Worm (Caenorhabditis elegans) whole organism, L4 larva: Measurements from ENCODE around the gene timm-17B.1.

Experiments
- D1046.2 ChIP-seq: fragments of 200-800 bp; sonication (Bioruptor generic); IDR thresholded peaks from 2 replicates; pipeline ENCODE4 v1.3.6; 2022; ENCODE audit warnings: missing genetic modification characterization, missing compliant biosample characterization
- F10B5.3 ChIP-seq: sonication (generic microtip); optimal IDR thresholded peaks from 2 replicates; lab custom pipeline; 2016; ENCODE audit warnings: mild to moderate bottlenecking, missing genetic modification characterization, missing compliant biosample characterization
- T26A8.4 ChIP-seq: fragments of 200-800 bp; sonication (Bioruptor generic); IDR thresholded peaks from 2 replicates; pipeline ENCODE4 v1.3.6; 2022; ENCODE audit warnings: missing genetic modification characterization, missing compliant biosample characterization
- Y5F2A.4 ChIP-seq: fragments of 200-800 bp; sonication (Bioruptor generic); optimal IDR thresholded peaks from 2 replicates; lab custom pipeline; 2018; ENCODE audit warnings: mild to moderate bottlenecking, missing genetic modification characterization, missing compliant biosample characterization
- Y75B8A.6 ChIP-seq: fragments of 200-800 bp; sonication (Bioruptor generic); IDR thresholded peaks from 2 replicates; pipeline ENCODE4 v1.3.6; 2022; ENCODE audit warnings: missing genetic modification reagents, missing genetic modification characterization, missing compliant biosample characterization
- ZK546.5 ChIP-seq, 2 experiments: sonication (generic microtip); optimal IDR thresholded peaks; 2 replicates each; lab custom pipeline; 2017; ENCODE audit warnings: missing biosample characterization in 2 of 2, missing genetic modification characterization in 2 of 2
- aly-2 ChIP-seq: sonication (generic microtip); optimal IDR thresholded peaks from 2 replicates; lab custom pipeline; 2018; ENCODE audit warnings: missing biosample characterization, missing genetic modification characterization
- attf-4 ChIP-seq: sonication (generic microtip); optimal IDR thresholded peaks from 3 replicates; lab custom pipeline; 2017; ENCODE audit warnings: missing biosample characterization, missing genetic modification characterization
- ceh-62 ChIP-seq: sonication (generic microtip); optimal IDR thresholded peaks from 2 replicates; lab custom pipeline; 2017; ENCODE audit warnings: missing biosample characterization, missing genetic modification characterization
- ceh-82 ChIP-seq: sonication (generic microtip); optimal IDR thresholded peaks from 2 replicates; lab custom pipeline; 2017; ENCODE audit warnings: missing biosample characterization, missing genetic modification characterization
- daf-16 ChIP-seq, 3 experiments: sonication (generic microtip); optimal IDR thresholded peaks; 2 replicates each; lab custom pipeline; 2016 to 2017; ENCODE audit warnings: missing genetic modification characterization in 3 of 3, missing genetic modification reagents in 3 of 3, mild to moderate bottlenecking in 2 of 3, missing compliant biosample characterization in 2 of 3, missing biosample characterization in 1 of 3, moderate library complexity in 1 of 3
- dmd-8 ChIP-seq: fragments of 200-800 bp; sonication (Bioruptor generic); IDR thresholded peaks from 2 replicates; pipeline ENCODE4 v1.3.6; 2022; ENCODE audit warnings: missing genetic modification characterization, missing compliant biosample characterization
- dpl-1 ChIP-seq: fragments of 150-350 bp; optimal IDR thresholded peaks from 2 replicates; lab custom pipeline; 2014; ENCODE audit warnings: missing biosample characterization, missing genetic modification reagents, missing genetic modification characterization
- dve-1 ChIP-seq: sonication (generic microtip); optimal IDR thresholded peaks from 2 replicates; lab custom pipeline; 2017; ENCODE audit warnings: antibody characterized with exemption, mild to moderate bottlenecking, missing genetic modification characterization, missing compliant biosample characterization; ENCODE audit not compliant: insufficient read depth
- fkh-10 ChIP-seq: fragments of 150-350 bp; optimal IDR thresholded peaks from 2 replicates; lab custom pipeline; 2014; ENCODE audit warnings: missing biosample characterization, missing genetic modification reagents, missing genetic modification characterization
- hlh-11 ChIP-seq: fragments of 200-800 bp; sonication (Bioruptor generic); optimal IDR thresholded peaks from 2 replicates; lab custom pipeline; 2018; ENCODE audit warnings: mild to moderate bottlenecking, missing genetic modification characterization, missing compliant biosample characterization
- hlh-30 ChIP-seq: sonication (generic microtip); optimal IDR thresholded peaks from 2 replicates; lab custom pipeline; 2017; ENCODE audit warnings: antibody characterized with exemption, mild to moderate bottlenecking, missing genetic modification characterization, missing compliant biosample characterization; ENCODE audit not compliant: insufficient read depth
- hmg-1.1 ChIP-seq: fragments of 200-800 bp; sonication (Bioruptor generic); IDR thresholded peaks from 2 replicates; pipeline ENCODE4 v1.3.6; 2022; ENCODE audit warnings: missing genetic modification reagents, missing genetic modification characterization, missing compliant biosample characterization
- lin-38 ChIP-seq: fragments of 200-800 bp; sonication (Bioruptor generic); IDR thresholded peaks from 2 replicates; pipeline ENCODE4 v1.3.6; 2022; ENCODE audit warnings: missing genetic modification reagents, missing genetic modification characterization, missing compliant biosample characterization
- lin-39 ChIP-seq: fragments of 150-350 bp; optimal IDR thresholded peaks from 2 replicates; lab custom pipeline; 2014; ENCODE audit warnings: missing biosample characterization, missing genetic modification reagents, missing genetic modification characterization
- mdl-1 ChIP-seq, 2 experiments: fragments of 150-350 bp in 1 of 2; sonication (generic microtip) in 1 of 2; optimal IDR thresholded peaks; 2 replicates each; lab custom pipeline; 2014 to 2017; ENCODE audit warnings: missing biosample characterization in 2 of 2, missing genetic modification characterization in 2 of 2
- mdt-29 ChIP-seq: fragments of 200-800 bp; sonication (Bioruptor generic); IDR thresholded peaks from 2 replicates; pipeline ENCODE4 v1.3.6; 2022; ENCODE audit warnings: missing genetic modification reagents, missing genetic modification characterization, missing compliant biosample characterization
- mxl-2 ChIP-seq: fragments of 200-800 bp; sonication (Bioruptor generic); conservative IDR thresholded peaks from 2 replicates; pipeline ENCODE4 v1.3.6; 2022; ENCODE audit warnings: missing genetic modification reagents, missing genetic modification characterization, missing compliant biosample characterization
- nhr-102 ChIP-seq: sonication (generic microtip); optimal IDR thresholded peaks from 2 replicates; lab custom pipeline; 2016; ENCODE audit warnings: mild to moderate bottlenecking, missing genetic modification characterization, moderate library complexity, missing compliant biosample characterization
- nhr-11 ChIP-seq: fragments of 150-350 bp; optimal IDR thresholded peaks from 2 replicates; lab custom pipeline; 2014; ENCODE audit warnings: missing biosample characterization, missing genetic modification characterization
- nhr-28 ChIP-seq: fragments of 150-350 bp; optimal IDR thresholded peaks from 2 replicates; lab custom pipeline; 2014; ENCODE audit warnings: missing biosample characterization, missing genetic modification characterization
- nhr-76 ChIP-seq: fragments of 150-350 bp; optimal IDR thresholded peaks from 2 replicates; lab custom pipeline; 2014; ENCODE audit warnings: missing biosample characterization, missing genetic modification characterization
- pha-4 ChIP-seq, 2 experiments: fragments of 150-350 bp in 1 of 2; fragments of 200-800 bp in 1 of 2; sonication (Bioruptor generic) in 1 of 2; IDR thresholded peaks in 1 of 2; optimal IDR thresholded peaks in 1 of 2; 2 replicates each; pipeline versions ENCODE4 v1.3.6 to Lab custom; 2014 to 2022; ENCODE audit warnings: missing genetic modification characterization in 2 of 2, missing genetic modification reagents in 2 of 2, missing biosample characterization in 1 of 2, missing compliant biosample characterization in 1 of 2
- pqm-1 ChIP-seq: sonication (generic microtip); optimal IDR thresholded peaks from 2 replicates; lab custom pipeline; 2017; ENCODE audit warnings: missing biosample characterization, missing genetic modification characterization
- saeg-2 ChIP-seq: fragments of 200-800 bp; sonication (Bioruptor generic); IDR thresholded peaks from 2 replicates; pipeline ENCODE4 v1.3.6; 2022; ENCODE audit warnings: missing genetic modification reagents, missing genetic modification characterization, missing compliant biosample characterization
- snpc-1.2 ChIP-seq: fragments of 200-800 bp; sonication (Bioruptor generic); IDR thresholded peaks from 2 replicates; pipeline ENCODE4 v1.3.6; 2022; ENCODE audit warnings: missing genetic modification reagents, missing genetic modification characterization, missing compliant biosample characterization
- snpc-4 ChIP-seq: fragments of 150-350 bp; optimal IDR thresholded peaks from 2 replicates; lab custom pipeline; 2014; ENCODE audit warnings: missing biosample characterization, missing genetic modification characterization
- unc-62 ChIP-seq, 3 experiments: fragments of 150-350 bp in 1 of 3; sonication (generic microtip); optimal IDR thresholded peaks in 2 of 3; peaks in 1 of 3; 1 replicate in 1 of 3; 2 replicates in 2 of 3; lab custom pipeline; 2014 to 2017; ENCODE audit warnings: missing biosample characterization in 3 of 3, missing genetic modification characterization in 3 of 3, missing genetic modification reagents in 3 of 3, missing genotype in 1 of 3
- ztf-7 ChIP-seq: fragments of 150-350 bp; optimal IDR thresholded peaks from 2 replicates; lab custom pipeline; 2014; ENCODE audit warnings: missing biosample characterization, missing genetic modification characterization

Gene timm-17B.1

ce11 chrIV:4788332-4788731 is 43.0 kb upstream of the timm-17B.1 start, which contains the start of gene nhr-104 (continued):
- TF ChIP-seq F10B5.3 (tag; lab: Kevin White, UChicago) (no peak), ztf-7 (tag; lab: Kevin White, UChicago) (peak; percentile 14), dmd-8 (no peak), hlh-30 (tag; lab: Kevin White, UChicago) (peak; percentile 67), pha-4 (GFP tag; IDR thresholded peaks at IDR 0.05; lab: Robert Waterston, UW) (no peak), pha-4 (tag; optimal IDR thresholded peaks at IDR 0.05; lab: Kevin White, UChicago) (peak; percentile 26), nhr-102 (peak; percentile 7), saeg-2 (GFP tag; lab: Robert Waterston, UW) (no peak), T26A8.4 (GFP tag; lab: Robert Waterston, UW) (no peak), nhr-28 (tag; lab: Kevin White, UChicago) (peak; percentile 98), Y5F2A.4 (no peak), Y75B8A.6 (GFP tag; lab: Robert Waterston, UW) (no peak), attf-4 (tag; lab: Kevin White, UChicago) (no peak), fkh-10 (GFP tag; lab: Kevin White, UChicago) (no peak), ceh-62 (tag; lab: Kevin White, UChicago) (no peak), dpl-1 (no peak), mxl-2 (GFP tag; lab: Robert Waterston, UW) (no peak), pqm-1 (tag; lab: Kevin White, UChicago) (no peak), D1046.2 (no peak), ceh-82 (no peak), lin-39 (tag; lab: Kevin White, UChicago) (no peak), lin-38 (GFP tag; lab: Robert Waterston, UW) (no peak), mdl-1 (tag; optimal IDR thresholded peaks at IDR 0.05; lab: Kevin White, UChicago) (peak in 1 of 2 experiments; percentile 86)

DNA sequence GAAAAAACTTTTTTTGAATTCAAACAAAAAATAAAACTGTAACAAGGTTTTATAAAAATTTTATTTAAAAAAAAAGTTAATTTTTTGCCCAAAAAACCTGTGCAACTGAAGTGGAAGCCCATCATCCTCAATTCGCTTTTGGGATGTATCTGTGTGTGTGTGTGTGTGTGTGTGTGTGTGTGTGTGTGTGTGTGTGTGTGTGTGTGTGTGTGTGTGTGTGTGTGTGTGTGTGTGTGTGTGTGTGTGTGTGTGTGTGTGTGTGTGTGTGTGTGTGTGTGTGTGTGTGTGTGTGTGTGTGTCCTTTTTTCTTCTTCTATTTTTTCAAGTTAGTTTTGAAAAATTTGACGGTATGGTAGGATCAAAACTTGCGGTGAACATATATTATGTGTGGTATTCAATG is 39.4 kb upstream of the timm-17B.1 start:
- TF ChIP-seq dve-1 (tag; lab: Kevin White, UChicago) (peak; percentile 13), snpc-1.2 (GFP tag; lab: Robert Waterston, UW) (0 out of 2 replicates have a peak, but pooled peaks have one; percentile 10)

ce11 chrIV:4781123-4781522 is 35.8 kb upstream of the timm-17B.1 start:
- TF ChIP-seq ZK546.5 (tag; optimal IDR thresholded peaks at IDR 0.05; lab: Kevin White, UChicago) (no peak), mdt-29 (GFP tag; lab: Robert Waterston, UW) (0 out of 2 replicates have a peak, but pooled peaks have one; percentile 28), nhr-28 (tag; lab: Kevin White, UChicago) (peak; percentile 47), hlh-11 (peak; percentile 67), snpc-4 (no peak), hmg-1.1 (GFP tag; lab: Robert Waterston, UW) (0 out of 2 replicates have a peak, but pooled peaks have one; percentile 37), dve-1 (tag; lab: Kevin White, UChicago) (peak; percentile 22), daf-16 (GFP tag; optimal IDR thresholded peaks at IDR 0.05; lab: Kevin White, UChicago) (no peak), daf-16 (tag; optimal IDR thresholded peaks at IDR 0.05; lab: Kevin White, UChicago) (peak; percentile 32), unc-62 (GFP tag; optimal IDR thresholded peaks at IDR 0.05 in 1 of 2; lab: Kevin White, UChicago) (peak in 1 of 2 experiments; percentile 97), unc-62 (tag; optimal IDR thresholded peaks at IDR 0.05; lab: Kevin White, UChicago) (no peak)

DNA sequence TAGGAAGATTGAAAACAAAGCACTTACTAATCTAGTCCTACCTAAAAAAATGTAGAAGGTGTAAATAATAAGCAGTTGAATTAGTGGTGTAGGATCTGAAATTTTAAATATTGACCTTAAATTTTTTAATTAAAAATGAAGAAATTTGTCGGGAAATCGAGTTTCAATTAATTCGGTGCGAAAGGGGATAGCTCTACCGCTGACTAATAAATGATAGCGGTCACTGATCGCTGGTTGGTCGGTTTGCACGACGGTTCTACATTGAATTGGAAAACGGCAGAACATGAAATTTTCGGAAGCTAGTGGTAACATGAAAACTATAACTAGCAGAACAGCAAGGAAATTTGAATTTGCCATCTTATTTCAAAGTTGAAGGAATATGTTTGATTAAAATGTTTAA is 34.8 kb upstream of the timm-17B.1 start, which contains the start of gene set-15:
Gene set-15 (minus strand): TSS at position 101 of the 400 bp plus-strand sequence.
- TF ChIP-seq hlh-11 (no peak), ZK546.5 (tag; optimal IDR thresholded peaks at IDR 0.05; lab: Kevin White, UChicago) (no peak), aly-2 (no peak), nhr-11 (no peak), nhr-76 (tag; lab: Kevin White, UChicago) (no peak)
